Worm (Caenorhabditis elegans) whole organism, L4/young adult: ENCODE data around the gene fipr-19.

ENCODE experiments used
- W03F9.2 ChIP-seq: fragments of 150-350 bp; optimal IDR thresholded peaks from 2 replicates; lab custom pipeline; 2014; ENCODE audit warnings: missing biosample characterization, missing genetic modification characterization
- dao-5 ChIP-seq: sonication (generic microtip); optimal IDR thresholded peaks from 2 replicates; lab custom pipeline; 2016; ENCODE audit warnings: missing genotype, missing genetic modification characterization, moderate library complexity, missing compliant biosample characterization
- him-1 ChIP-seq: sonication (generic microtip); optimal IDR thresholded peaks from 2 replicates; lab custom pipeline; 2016; ENCODE audit warnings: missing genotype, missing genetic modification reagents, missing genetic modification characterization, missing compliant biosample characterization

- TF ChIP-seq him-1 (tag; lab: Kevin White, UChicago): no peak
- TF ChIP-seq dao-5 (tag; lab: Kevin White, UChicago): no peak
- TF ChIP-seq W03F9.2 (tag; lab: Kevin White, UChicago): peak; percentile 86
Observed at ce11 chrIII:7498346-7498745, 39.6 kb upstream of the fipr-19 start.
